Worm (Caenorhabditis elegans) whole organism, midembryonic: Measurements from ENCODE around the gene mrpl-22.

Experiments used
- T22C8.4 ChIP-seq: fragments of 200-800 bp; sonication (Bioruptor generic); IDR thresholded peaks from 2 replicates; pipeline ENCODE4 v1.3.6; 2022; ENCODE audit warnings: missing genetic modification characterization, missing compliant biosample characterization
- cog-1 ChIP-seq: sonication (generic microtip); optimal IDR thresholded peaks from 2 replicates; lab custom pipeline; 2016; ENCODE audit warnings: missing genetic modification characterization, missing compliant biosample characterization
- flt-1 ChIP-seq: fragments of 200-800 bp; sonication (Bioruptor generic); IDR thresholded peaks from 2 replicates; pipeline ENCODE4 v1.3.6; 2022; ENCODE audit warnings: missing genetic modification characterization, missing compliant biosample characterization
- klf-2 ChIP-seq: fragments of 200-800 bp; sonication (Bioruptor generic); conservative IDR thresholded peaks from 2 replicates; pipeline ENCODE4 v1.3.6; 2022; ENCODE audit warnings: missing genetic modification reagents, missing genetic modification characterization, missing compliant biosample characterization
- ref-1 ChIP-seq: fragments of 200-800 bp; sonication (Bioruptor generic); conservative IDR thresholded peaks from 2 replicates; pipeline ENCODE4 v1.3.6; 2022; ENCODE audit warnings: missing genetic modification reagents, missing genetic modification characterization, missing compliant biosample characterization
- tab-1 ChIP-seq: fragments of 200-800 bp; sonication (Bioruptor generic); IDR thresholded peaks from 2 replicates; pipeline ENCODE4 v1.3.6; 2022; ENCODE audit warnings: missing genetic modification characterization, missing compliant biosample characterization
- ztf-23 ChIP-seq: fragments of 200-800 bp; sonication (Bioruptor generic); IDR thresholded peaks from 2 replicates; pipeline ENCODE4 v1.3.6; 2022; ENCODE audit warnings: missing genetic modification reagents, missing genetic modification characterization, missing compliant biosample characterization

DNA sequence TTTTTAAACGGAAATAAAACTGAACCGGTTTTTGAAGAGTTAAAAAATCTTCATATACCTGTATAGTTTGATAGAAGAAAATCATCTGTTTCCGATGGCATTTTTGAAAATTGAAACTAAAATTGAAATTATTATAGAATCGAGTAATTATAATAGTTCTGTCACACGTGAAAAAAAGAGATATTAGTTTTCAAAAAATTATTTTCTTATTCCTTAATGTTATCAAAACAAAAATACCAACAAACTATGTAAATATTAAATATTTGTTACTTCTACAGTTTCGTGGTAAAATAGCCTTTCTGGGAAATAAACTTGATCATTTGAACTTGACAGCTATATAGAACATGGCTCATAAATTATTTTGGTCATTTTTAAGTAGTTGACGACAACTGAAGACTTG, 13.8 kb downstream of the mrpl-22 start, which contains the start of gene swt-4:
- TF ChIP-seq T22C8.4 (GFP tag; lab: Robert Waterston, UW) (no peak), ref-1 (no peak), klf-2 (GFP tag; lab: Robert Waterston, UW) (no peak), ztf-23 (no peak), cog-1 (tag; lab: Kevin White, UChicago) (no peak), flt-1 (no peak), tab-1 (no peak)
